Worm (Caenorhabditis elegans): ENCODE measurements around the gene C02B10.6.

C02B10.6 gene

ce11 chrIV:5093462-5093861, 22.8 kb downstream of the C02B10.6 start:
- TF ChIP-seq sox-2 (GFP tag; IDR thresholded peaks at IDR 0.05), result 0 out of 2 replicates have a peak, but pooled peaks have one; percentile 10
- no peak for TF ChIP-seq K09A11.1 (tag; optimal IDR thresholded peaks at IDR 0.05; ENCODE audit: insufficient read depth)
- no peak for TF ChIP-seq pha-2 (tag; optimal IDR thresholded peaks at IDR 0.05)
- TF ChIP-seq ceh-2 (tag; optimal IDR thresholded peaks at IDR 0.05), result no peak
- TF ChIP-seq F13H6.1 (tag; optimal IDR thresholded peaks at IDR 0.05), result no peak

- TF ChIP-seq pag-3 (tag; optimal IDR thresholded peaks at IDR 0.05; ENCODE audit: borderline replicate concordance) (no peak), npax-4 (tag; optimal IDR thresholded peaks at IDR 0.05) (no peak), gmeb-2 (tag; optimal IDR thresholded peaks at IDR 0.05) (no peak), sox-4 (tag; optimal IDR thresholded peaks at IDR 0.05) (no peak), ceh-34 (tag; optimal IDR thresholded peaks at IDR 0.05) (no peak), unc-42 (tag; optimal IDR thresholded peaks at IDR 0.05) (peak; percentile 88), tbx-2 (tag; optimal IDR thresholded peaks at IDR 0.05) (peak; percentile 52), ceh-45 (GFP tag; IDR thresholded peaks at IDR 0.05) (0 out of 2 replicates have a peak, but pooled peaks have one; percentile 38), K02D7.2 (tag; optimal IDR thresholded peaks at IDR 0.05) (peak; percentile 23), hlh-6 (tag; optimal IDR thresholded peaks at IDR 0.05) (no peak)
These were observed 29.5 kb downstream of the C02B10.6 start for ce11 chrIV:5100145-5100544.

- TF ChIP-seq ceh-30 (tag; optimal IDR thresholded peaks at IDR 0.05), result no peak
- TF ChIP-seq F13H6.1 (tag; optimal IDR thresholded peaks at IDR 0.05), result no peak
- no peak for TF ChIP-seq ceh-9 (tag; optimal IDR thresholded peaks at IDR 0.05)
These were observed 31.3 kb downstream of the C02B10.6 start for ce11 chrIV:5101945-5102344.

- TF ChIP-seq ceh-31 (tag; optimal IDR thresholded peaks at IDR 0.05) (peak; percentile 52), nfya-1 (tag; optimal IDR thresholded peaks at IDR 0.05) (peak; percentile 17), unc-42 (tag; optimal IDR thresholded peaks at IDR 0.05) (peak; percentile 71), unc-55 (GFP tag; optimal IDR thresholded peaks at IDR 0.05) (peak; percentile 39), tbx-2 (tag; optimal IDR thresholded peaks at IDR 0.05) (peak; percentile 40), ceh-9 (tag; optimal IDR thresholded peaks at IDR 0.05) (no peak), ceh-48 (tag; optimal IDR thresholded peaks at IDR 0.05) (peak; percentile 31), sox-2 (GFP tag; IDR thresholded peaks at IDR 0.05) (no peak)
These were observed 32.7 kb downstream of the C02B10.6 start, which contains the start of gene C02B10.3 for ce11 chrIV:5103229-5103894. C02B10.3 (minus strand) TSS chrIV:5103279.

- TF ChIP-seq dve-1 (tag; optimal IDR thresholded peaks at IDR 0.05) (no peak), unc-42 (tag; optimal IDR thresholded peaks at IDR 0.05) (peak; percentile 88)
These were observed 38.3 kb downstream of the C02B10.6 start for ce11 chrIV:5108971-5109370.

- TF ChIP-seq ceh-22 (tag; optimal IDR thresholded peaks at IDR 0.05) (no peak), T23F11.4 (GFP tag; optimal IDR thresholded peaks at IDR 0.05) (no peak), ceh-2 (tag; optimal IDR thresholded peaks at IDR 0.05) (no peak), ztf-16 (tag; optimal IDR thresholded peaks at IDR 0.05) (no peak), nfya-1 (tag; optimal IDR thresholded peaks at IDR 0.05) (no peak), ceh-14 (tag; optimal IDR thresholded peaks at IDR 0.05) (no peak), ttx-3 (tag; optimal IDR thresholded peaks at IDR 0.05) (no peak), ceh-18 (tag; optimal IDR thresholded peaks at IDR 0.05) (no peak), ahr-1 (tag; optimal IDR thresholded peaks at IDR 0.05) (no peak), zip-5 (tag; optimal IDR thresholded peaks at IDR 0.05) (no peak), ets-4 (tag; optimal IDR thresholded peaks at IDR 0.05) (no peak), dve-1 (tag; optimal IDR thresholded peaks at IDR 0.05) (no peak), dmd-4 (tag; optimal IDR thresholded peaks at IDR 0.05; ENCODE audit: borderline replicate concordance) (no peak), ceh-19 (GFP tag; optimal IDR thresholded peaks at IDR 0.05) (no peak)
These were observed 39.2 kb downstream of the C02B10.6 start for ce11 chrIV:5109943-5110342.

Data from whole organism, late embryonic.